Fruit fly (Drosophila melanogaster): ENCODE data around the gene CG43997.

Gene CG43997

dm6 chrX:17023199-17023598 is at the start of gene CG43997:
TSS of gene CG43997 (plus strand) at chrX:17023499.
- TF ChIP-seq Dll (optimal IDR thresholded peaks at IDR 0.05): no peak
- no peak for TF ChIP-seq pan (optimal IDR thresholded peaks at IDR 0.05)
- TF ChIP-seq usp (GFP tag; optimal IDR thresholded peaks at IDR 0.05): no peak
- no peak for TF ChIP-seq CG8478 (optimal IDR thresholded peaks at IDR 0.05)
- no peak for TF ChIP-seq psq (optimal IDR thresholded peaks at IDR 0.05)
- TF ChIP-seq EcR (GFP tag; optimal IDR thresholded peaks at IDR 0.05): no peak

dm6 chrX:16986928-16987327 is 36.4 kb upstream of the CG43997 start:
- TF ChIP-seq Dll (optimal IDR thresholded peaks at IDR 0.05) (no peak), CG8478 (optimal IDR thresholded peaks at IDR 0.05) (no peak), usp (GFP tag; optimal IDR thresholded peaks at IDR 0.05) (no peak), pan (optimal IDR thresholded peaks at IDR 0.05) (no peak), EcR (GFP tag; optimal IDR thresholded peaks at IDR 0.05) (no peak), psq (optimal IDR thresholded peaks at IDR 0.05) (no peak)

dm6 chrX:17021435-17021834 is 1.9 kb upstream of the CG43997 start:
- TF ChIP-seq usp (GFP tag; optimal IDR thresholded peaks at IDR 0.05) (no peak), Dll (optimal IDR thresholded peaks at IDR 0.05) (no peak)

- TF ChIP-seq pan (optimal IDR thresholded peaks at IDR 0.05) (no peak), usp (GFP tag; optimal IDR thresholded peaks at IDR 0.05) (no peak), EcR (GFP tag; optimal IDR thresholded peaks at IDR 0.05) (no peak), CG8478 (optimal IDR thresholded peaks at IDR 0.05) (no peak), psq (optimal IDR thresholded peaks at IDR 0.05) (no peak)
These were observed 1.3 kb upstream of the CG43997 start, which contains the start of gene CG43996 for dm6 chrX:17022004-17022403. TSS of gene CG43996 (plus strand) at chrX:17022304.

- no peak for TF ChIP-seq psq (optimal IDR thresholded peaks at IDR 0.05)
- no peak for TF ChIP-seq usp (GFP tag; optimal IDR thresholded peaks at IDR 0.05)
- TF ChIP-seq pan (optimal IDR thresholded peaks at IDR 0.05): no peak
- TF ChIP-seq EcR (GFP tag; optimal IDR thresholded peaks at IDR 0.05): no peak
- no peak for TF ChIP-seq CG8478 (optimal IDR thresholded peaks at IDR 0.05)
- TF ChIP-seq Dll (optimal IDR thresholded peaks at IDR 0.05): no peak
These were observed 24.7 kb downstream of the CG43997 start for dm6 chrX:17047730-17048577.

- TF ChIP-seq psq (optimal IDR thresholded peaks at IDR 0.05) (no peak), Dll (optimal IDR thresholded peaks at IDR 0.05) (no peak), EcR (GFP tag; optimal IDR thresholded peaks at IDR 0.05) (no peak), CG8478 (optimal IDR thresholded peaks at IDR 0.05) (no peak), usp (GFP tag; optimal IDR thresholded peaks at IDR 0.05) (no peak), pan (optimal IDR thresholded peaks at IDR 0.05) (no peak)
These were observed 43.3 kb downstream of the CG43997 start, which contains the start of gene CG45002 for dm6 chrX:17066632-17067031. TSS of gene CG45002 (minus strand) at chrX:17066732.

- TF ChIP-seq EcR (GFP tag; optimal IDR thresholded peaks at IDR 0.05) (no peak), CG8478 (optimal IDR thresholded peaks at IDR 0.05) (no peak), psq (optimal IDR thresholded peaks at IDR 0.05) (no peak), pan (optimal IDR thresholded peaks at IDR 0.05) (no peak), usp (GFP tag; optimal IDR thresholded peaks at IDR 0.05) (no peak), Dll (optimal IDR thresholded peaks at IDR 0.05) (no peak)
These were observed 45.1 kb downstream of the CG43997 start, which contains the start of gene CG43077 for dm6 chrX:17068423-17068822. TSS of gene CG43077 (minus strand) at chrX:17068523.

Measured in whole organism.